Worm (Caenorhabditis elegans): ENCODE results near the gene srh-218.

DNA sequence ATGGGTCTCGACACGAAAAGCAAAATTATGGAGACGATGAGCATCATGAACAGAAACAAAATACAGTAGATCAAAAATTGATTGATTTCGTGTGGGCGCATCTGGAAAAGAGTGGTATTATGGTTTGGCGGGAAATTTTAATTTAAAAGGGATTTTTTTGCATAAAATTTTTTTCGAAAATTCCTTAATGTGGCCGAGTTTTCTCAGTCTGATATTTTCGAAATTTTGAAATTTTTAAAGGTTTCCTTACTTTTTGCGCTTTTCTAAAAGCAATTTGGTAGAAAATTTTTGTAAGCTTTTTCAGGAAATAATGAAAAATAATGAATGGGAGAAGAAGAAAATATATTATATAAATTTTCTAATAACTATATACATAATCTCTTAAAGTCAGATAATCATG lies 40.1 kb downstream of the srh-218 start, which contains the start of gene F21A3.2:
- TF ChIP-seq him-1 (tag; optimal IDR thresholded peaks at IDR 0.05) (no peak), dao-5 (tag; optimal IDR thresholded peaks at IDR 0.05) (no peak), W03F9.2 (tag; optimal IDR thresholded peaks at IDR 0.05) (no peak)
